Worm (Caenorhabditis elegans) whole organism, L4/young adult: Measurements from ENCODE around the gene hil-4.

Source experiments
- W03F9.2 ChIP-seq: fragments of 150-350 bp; optimal IDR thresholded peaks from 2 replicates; lab custom pipeline; 2014; ENCODE audit warnings: missing biosample characterization, missing genetic modification characterization
- dao-5 ChIP-seq: sonication (generic microtip); optimal IDR thresholded peaks from 2 replicates; lab custom pipeline; 2016; ENCODE audit warnings: missing genotype, missing genetic modification characterization, moderate library complexity, missing compliant biosample characterization
- him-1 ChIP-seq: sonication (generic microtip); optimal IDR thresholded peaks from 2 replicates; lab custom pipeline; 2016; ENCODE audit warnings: missing genotype, missing genetic modification reagents, missing genetic modification characterization, missing compliant biosample characterization

DNA sequence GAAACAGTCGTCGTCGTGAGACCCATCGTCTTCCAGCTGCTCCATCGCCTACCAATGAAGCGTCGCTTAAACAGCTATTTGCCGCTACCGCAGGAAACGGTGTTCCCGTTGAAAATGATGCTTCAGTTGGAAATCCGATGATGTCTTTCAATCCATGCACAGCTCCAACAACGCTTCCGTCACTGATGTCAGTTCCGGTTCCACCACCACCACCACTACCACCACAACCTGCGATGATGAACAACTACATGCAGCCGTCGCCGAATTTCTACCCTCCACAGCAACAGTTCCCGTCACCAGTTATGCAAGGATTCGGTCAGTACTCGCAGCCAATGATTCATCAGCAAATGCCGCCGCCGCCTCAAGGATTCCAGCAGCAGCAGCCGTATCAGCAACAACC is 20.2 kb upstream of the hil-4 start:
- TF ChIP-seq him-1 (tag; lab: Kevin White, UChicago) (no peak), dao-5 (tag; lab: Kevin White, UChicago) (no peak), W03F9.2 (tag; lab: Kevin White, UChicago) (no peak)
